Worm (Caenorhabditis elegans): ENCODE measurements around the gene atx-2.
A peak's percentile ranks its signal among the peaks of the same experiment; 100 is the strongest.
"Not testable (repeated sequence)": the region's sequence is repeated elsewhere in the genome, so short reads cannot be mapped to it uniquely, and the experiment has no call there.

The atx-2 gene

DNA sequence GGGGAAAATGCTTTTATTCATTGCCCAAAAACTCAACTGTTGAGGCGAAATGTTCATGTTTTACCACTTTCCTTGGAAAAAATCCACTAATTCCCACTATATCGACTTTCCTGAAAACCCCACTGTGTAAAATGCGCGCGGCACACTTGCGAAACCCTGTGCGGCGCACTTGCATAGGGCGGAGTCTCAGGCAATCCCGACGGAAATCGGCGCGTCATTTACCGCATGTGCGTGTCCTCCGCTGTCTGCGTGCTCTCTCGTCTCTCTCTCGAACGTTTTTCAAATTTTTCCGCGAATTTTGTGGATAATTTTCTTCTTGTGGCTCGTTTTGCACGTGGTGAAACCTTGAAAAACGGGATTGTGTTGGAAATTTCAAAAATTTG lies at the start of gene atx-2:
TSS of gene atx-2 (plus strand) at position 226 of the 383 bp plus-strand sequence.
- TF ChIP-seq dao-5 (tag; optimal IDR thresholded peaks at IDR 0.05) (peak; percentile 74), W03F9.2 (tag; optimal IDR thresholded peaks at IDR 0.05) (peak; percentile 84), him-1 (tag; optimal IDR thresholded peaks at IDR 0.05) (peak; percentile 35)

DNA sequence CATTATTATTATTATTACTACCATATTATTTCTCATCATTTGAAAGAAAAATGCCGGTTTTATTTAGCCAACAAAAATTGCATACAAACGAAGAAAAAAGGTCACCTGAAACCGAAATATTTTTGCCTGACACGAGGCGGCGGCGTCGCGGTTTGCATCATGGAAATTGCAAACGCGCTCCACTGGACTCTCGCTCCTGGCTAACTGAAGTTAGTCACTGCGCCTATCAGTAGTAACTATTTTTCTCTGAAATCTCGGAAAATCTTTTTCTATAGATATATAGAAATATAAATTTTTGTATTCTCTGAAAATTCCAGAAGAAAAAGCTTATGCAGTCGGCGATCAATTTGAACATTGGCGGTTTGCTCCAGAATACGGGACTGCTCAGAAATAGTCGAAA lies 45.4 kb upstream of the atx-2 start, which contains the start of gene ymel-1:
TSS of gene ymel-1 (plus strand) at position 318 of the 400 bp plus-strand sequence.
- TF ChIP-seq dao-5 (tag; optimal IDR thresholded peaks at IDR 0.05), result no peak
- no peak for TF ChIP-seq him-1 (tag; optimal IDR thresholded peaks at IDR 0.05)
- TF ChIP-seq W03F9.2 (tag; optimal IDR thresholded peaks at IDR 0.05), result no peak

DNA sequence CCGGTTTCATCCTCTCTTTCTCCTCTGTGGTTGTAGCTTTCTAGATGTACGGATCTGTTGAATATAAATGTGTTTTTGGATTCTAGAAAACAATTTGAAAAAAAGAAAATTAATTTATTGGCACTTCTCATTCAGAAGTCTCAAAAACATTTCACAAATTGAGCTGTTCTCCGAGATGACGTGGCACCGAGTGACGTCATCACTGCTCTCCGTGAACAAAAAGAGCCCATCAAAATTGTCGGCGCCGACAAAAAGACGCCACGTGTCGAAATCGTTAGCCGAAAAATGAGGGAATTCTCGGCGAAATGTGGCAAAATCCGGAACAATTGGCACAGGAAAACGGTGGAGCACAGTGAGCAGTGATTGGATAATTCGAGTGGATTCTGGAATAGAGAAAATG lies 39.5 kb upstream of the atx-2 start:
- TF ChIP-seq W03F9.2 (tag; optimal IDR thresholded peaks at IDR 0.05) (no peak), dao-5 (tag; optimal IDR thresholded peaks at IDR 0.05) (no peak), him-1 (tag; optimal IDR thresholded peaks at IDR 0.05) (no peak)

DNA sequence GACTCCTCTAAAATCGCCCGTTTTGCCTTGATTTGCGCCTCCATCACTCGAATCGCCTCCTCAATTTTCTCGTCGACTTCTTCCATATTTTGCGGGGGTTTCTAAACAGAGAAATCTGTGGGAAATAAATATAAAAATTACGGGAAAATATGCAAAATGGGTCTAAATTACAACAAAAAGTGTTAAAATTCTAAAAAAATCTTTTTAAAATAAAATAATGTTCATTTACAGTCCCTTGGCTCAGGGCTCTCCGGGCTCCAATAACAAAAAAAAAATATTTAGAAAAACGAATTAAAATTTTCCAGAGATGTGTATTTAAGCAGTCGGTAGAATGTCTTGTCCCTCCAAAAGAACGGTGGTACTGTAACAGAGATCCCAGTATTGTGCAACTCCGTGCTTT lies 37.3 kb upstream of the atx-2 start, which contains the start of gene M03C11.6:
TSS of gene M03C11.6 (minus strand) at position 101 of the 400 bp plus-strand sequence.
- no peak for TF ChIP-seq W03F9.2 (tag; optimal IDR thresholded peaks at IDR 0.05)
- TF ChIP-seq him-1 (tag; optimal IDR thresholded peaks at IDR 0.05), result no peak

DNA sequence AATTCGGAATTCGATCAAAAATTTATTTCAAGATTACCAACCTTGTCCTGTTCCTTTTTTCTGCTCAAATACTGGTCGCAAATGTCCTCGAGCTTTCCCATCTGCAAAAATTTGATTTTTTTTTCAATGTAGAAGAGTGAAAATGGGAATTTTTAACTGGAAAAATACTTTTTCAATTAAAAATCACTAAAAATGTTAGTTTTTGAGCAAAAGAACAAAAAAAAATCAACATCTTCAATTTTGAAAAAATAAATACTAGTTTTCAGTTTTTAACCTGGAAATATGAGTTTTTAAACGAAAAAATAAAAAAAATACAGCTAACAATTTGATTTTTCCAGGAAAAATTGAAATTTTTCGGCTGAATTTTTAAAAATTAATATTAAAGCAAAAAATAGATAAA lies 33.3 kb upstream of the atx-2 start, which contains the start of gene prp-3:
TSS of gene prp-3 (minus strand) at position 101 of the 400 bp plus-strand sequence.
- TF ChIP-seq him-1 (tag; optimal IDR thresholded peaks at IDR 0.05), result no peak
- TF ChIP-seq W03F9.2 (tag; optimal IDR thresholded peaks at IDR 0.05), result no peak
- no peak for TF ChIP-seq dao-5 (tag; optimal IDR thresholded peaks at IDR 0.05)

DNA sequence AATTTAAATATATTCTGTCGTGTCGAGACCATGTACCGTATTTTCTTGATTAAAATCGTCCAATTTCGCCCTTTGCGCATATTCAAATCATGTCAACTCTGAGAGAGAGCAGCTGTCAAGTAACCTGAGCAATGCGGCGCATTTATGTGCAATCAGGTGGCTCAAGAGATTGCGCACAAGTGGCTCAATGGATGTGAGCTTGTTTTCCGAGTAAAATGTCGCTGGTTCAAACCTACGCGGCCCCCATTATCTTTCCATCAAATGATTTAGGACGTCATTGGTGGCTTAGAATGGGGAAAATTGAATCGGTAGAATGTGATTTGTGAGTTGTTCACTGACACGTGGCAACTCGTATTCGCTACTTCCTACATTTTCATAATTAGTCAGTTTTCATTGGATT lies 29.1 kb upstream of the atx-2 start:
- TF ChIP-seq him-1 (tag; optimal IDR thresholded peaks at IDR 0.05), result peak; percentile 2
- TF ChIP-seq W03F9.2 (tag; optimal IDR thresholded peaks at IDR 0.05), result no peak

DNA sequence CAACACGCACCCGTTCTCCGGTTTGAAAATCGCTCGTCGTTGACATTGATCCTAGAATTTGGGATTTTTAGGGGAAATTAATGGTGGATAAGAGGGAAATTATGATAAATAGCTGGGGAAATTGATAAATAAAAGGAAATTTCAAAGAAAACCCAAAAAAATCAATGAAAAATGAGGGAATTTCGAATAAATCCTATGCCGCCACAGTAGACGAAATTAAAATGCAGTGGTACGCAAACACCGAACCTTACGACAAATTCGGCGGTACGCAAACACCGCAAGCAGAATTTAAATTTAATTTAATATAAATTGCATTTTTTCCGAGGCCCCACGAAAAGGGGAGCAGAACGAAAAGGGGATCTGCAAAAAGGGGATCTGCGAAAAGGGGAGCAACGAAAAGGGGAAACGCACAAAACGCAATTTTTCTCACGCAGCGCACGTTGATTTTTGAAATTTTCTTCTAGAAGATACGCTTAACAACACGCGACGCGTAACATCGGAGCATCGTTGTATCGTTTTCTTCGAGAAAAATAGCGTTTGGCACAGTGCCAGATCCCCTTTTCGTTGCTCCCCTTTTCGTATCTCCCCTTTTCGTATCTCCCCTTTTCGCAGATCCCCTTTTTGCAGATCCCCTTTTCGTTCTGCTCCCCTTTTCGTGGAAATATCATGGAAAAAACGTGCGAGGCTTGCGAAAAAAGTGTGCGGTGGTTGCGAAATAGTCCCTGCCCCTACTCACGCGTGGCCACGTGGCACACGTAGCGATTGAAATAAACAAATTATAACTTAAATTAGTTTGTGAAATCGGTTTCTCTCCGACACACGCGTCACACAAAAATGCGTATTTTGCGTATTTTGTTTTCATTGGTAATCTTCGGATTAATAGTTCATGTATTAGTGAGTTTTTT lies 25.0 kb upstream of the atx-2 start, which contains the start of the genes smrd-1 and enu-3.1:
TSS of gene smrd-1 (minus strand) at position 51 of the 905 bp plus-strand sequence.
TSS of gene enu-3.1 (plus strand) at position 339 of the 905 bp plus-strand sequence.
- TF ChIP-seq W03F9.2 (tag; optimal IDR thresholded peaks at IDR 0.05), result peak; percentile 15
- peak; percentile 6 for TF ChIP-seq him-1 (tag; optimal IDR thresholded peaks at IDR 0.05)

DNA sequence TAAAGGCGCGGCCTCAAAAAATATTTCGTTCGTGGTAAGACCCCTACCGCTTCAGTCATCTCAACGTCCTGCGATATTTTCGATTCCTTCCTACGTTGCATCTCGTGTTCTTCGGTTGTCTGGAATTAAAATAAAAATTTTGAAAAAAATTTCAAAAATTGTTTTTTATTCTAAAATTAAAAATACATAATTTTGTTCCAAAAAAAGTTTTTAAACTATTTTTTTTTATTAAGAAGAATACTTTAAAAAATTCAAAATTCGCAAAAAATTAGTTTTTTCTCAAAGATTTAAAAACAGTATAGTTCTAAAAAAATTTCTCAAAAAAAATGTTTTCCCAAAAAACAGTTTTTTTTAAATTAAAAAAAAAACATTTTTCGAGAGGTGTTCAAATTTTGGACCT lies 22.4 kb upstream of the atx-2 start, which contains the start of gene H04D03.6:
TSS of gene H04D03.6 (minus strand) at position 101 of the 400 bp plus-strand sequence.
- not testable (repeated sequence) for TF ChIP-seq him-1, W03F9.2, dao-5 (tag; optimal IDR thresholded peaks at IDR 0.05)

DNA sequence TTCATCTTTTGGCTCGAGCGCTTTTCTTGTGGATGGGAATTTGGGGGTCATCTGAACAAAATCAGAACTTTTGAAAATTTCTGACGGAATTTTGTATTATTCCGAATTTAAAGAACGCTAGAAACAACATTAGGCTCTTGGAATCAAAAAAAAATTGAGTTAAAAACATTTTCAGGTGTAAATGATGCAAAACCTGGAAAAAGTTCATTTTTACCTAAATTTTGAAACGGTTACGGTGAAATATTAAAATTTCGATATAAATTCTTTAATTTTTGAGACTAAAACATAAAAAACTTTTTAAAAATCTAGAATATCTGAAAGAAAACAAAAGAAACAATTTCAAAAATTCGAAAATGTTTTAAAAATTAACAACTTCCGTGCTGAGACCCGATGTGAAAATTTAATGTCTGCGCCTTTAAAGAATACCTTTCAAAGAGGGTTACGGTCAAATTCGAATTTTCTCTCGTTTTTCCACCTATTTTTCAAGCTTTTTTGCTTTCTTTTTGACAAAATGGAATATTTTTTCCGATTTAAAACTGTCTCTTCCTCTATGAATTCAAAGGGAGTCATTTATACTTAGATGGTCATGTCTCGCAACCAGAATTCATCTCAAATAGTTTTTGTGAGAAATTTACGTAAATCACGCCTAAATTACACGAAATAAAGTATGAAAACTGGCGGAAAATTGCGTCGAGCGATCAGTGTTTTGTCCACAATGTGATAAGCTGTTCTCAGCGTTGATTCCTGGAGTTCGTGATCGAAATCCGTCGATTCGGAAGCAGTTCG lies 18.6 kb upstream of the atx-2 start, which contains the start of the genes H04D03.2 and ecps-2:
TSS of gene H04D03.2 (minus strand) at position 51 of the 786 bp plus-strand sequence.
TSS of gene ecps-2 (plus strand) at position 736 of the 786 bp plus-strand sequence.
- TF ChIP-seq dao-5 (tag; optimal IDR thresholded peaks at IDR 0.05), result no peak
- TF ChIP-seq him-1 (tag; optimal IDR thresholded peaks at IDR 0.05), result no peak
- TF ChIP-seq W03F9.2 (tag; optimal IDR thresholded peaks at IDR 0.05), result no peak

DNA sequence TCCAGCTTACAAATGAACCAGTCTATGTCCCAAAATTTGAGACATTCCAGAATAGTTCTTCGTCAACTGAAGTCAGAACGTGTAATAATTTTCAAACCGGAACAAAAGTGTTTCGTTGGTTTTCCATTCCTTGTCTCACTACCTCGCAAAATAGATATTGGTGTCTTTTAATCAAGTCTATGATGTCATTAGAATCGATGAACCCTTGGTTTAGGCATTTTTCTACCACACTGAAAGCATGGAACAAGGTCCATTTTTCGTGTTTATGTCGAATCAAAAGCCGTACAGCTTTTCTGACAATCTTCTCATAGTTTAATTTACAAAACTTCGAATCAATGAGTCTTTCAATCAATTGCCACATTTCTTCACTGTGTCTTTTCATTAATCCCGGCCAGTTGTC lies 14.5 kb upstream of the atx-2 start, which contains the start of gene H04D03.7:
TSS of gene H04D03.7 (minus strand) at position 101 of the 400 bp plus-strand sequence.
- no peak for TF ChIP-seq dao-5 (tag; optimal IDR thresholded peaks at IDR 0.05)
- no peak for TF ChIP-seq W03F9.2 (tag; optimal IDR thresholded peaks at IDR 0.05)
- TF ChIP-seq him-1 (tag; optimal IDR thresholded peaks at IDR 0.05), result no peak

DNA sequence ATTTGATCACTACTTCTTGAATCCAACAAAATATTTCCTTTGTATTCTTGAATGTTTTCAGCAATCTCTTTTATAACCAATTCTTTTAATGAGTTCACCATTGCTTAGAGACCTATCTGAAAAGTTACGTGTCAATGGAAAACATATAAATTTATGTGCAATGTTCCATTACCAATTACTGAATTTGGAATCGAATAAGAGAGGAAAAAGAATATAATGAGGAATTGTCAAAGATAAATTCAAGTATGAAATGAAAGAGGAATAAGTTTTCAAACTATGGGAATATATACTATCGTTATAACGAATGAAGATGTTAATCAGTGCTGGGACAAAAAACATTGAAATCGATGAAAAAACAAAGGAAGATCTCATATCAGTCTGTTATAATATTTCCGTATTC lies 10.2 kb upstream of the atx-2 start, which contains the start of gene H04D03.4:
TSS of gene H04D03.4 (minus strand) at position 101 of the 400 bp plus-strand sequence.
- TF ChIP-seq him-1 (tag; optimal IDR thresholded peaks at IDR 0.05), result no peak
- no peak for TF ChIP-seq dao-5 (tag; optimal IDR thresholded peaks at IDR 0.05)
- no peak for TF ChIP-seq W03F9.2 (tag; optimal IDR thresholded peaks at IDR 0.05)

DNA sequence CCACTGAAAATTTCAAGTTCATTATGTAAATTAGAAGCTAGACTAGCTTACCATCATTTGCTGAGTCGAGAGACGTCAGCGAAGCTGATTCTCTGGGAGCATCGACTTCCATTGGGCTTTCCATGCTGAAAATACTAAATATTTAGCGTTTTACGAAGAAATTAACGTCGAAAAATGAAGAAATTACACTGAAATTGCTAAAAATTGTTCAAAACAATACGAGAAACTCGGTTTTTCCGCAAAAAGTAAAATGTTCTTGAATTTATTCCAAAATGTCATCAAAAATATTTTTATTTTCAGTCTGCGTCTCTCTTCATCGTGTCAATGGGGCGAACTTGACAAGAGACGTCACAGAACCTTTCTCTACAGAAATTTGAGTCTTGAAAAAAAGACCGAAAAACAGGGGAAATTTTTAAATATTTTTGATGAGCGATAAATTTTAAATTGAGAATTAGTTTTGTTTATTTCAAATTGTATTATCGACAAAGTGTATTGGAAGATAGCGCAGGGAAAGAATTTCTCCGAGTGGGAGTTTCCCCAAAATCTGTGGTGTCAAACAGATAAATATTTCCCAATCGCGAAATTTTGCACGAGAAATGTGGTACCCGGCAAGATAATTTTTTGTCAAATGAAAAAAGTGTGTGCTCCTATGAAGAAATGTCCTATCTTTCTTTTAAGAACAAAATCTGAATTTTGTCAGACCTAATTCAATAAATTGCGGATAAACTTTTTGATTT lies 594 bp upstream of the atx-2 start, which contains the start of gene ecps-1:
TSS of gene ecps-1 (minus strand) at position 125 of the 737 bp plus-strand sequence.
- TF ChIP-seq him-1 (tag; optimal IDR thresholded peaks at IDR 0.05) (peak; percentile 5), dao-5 (tag; optimal IDR thresholded peaks at IDR 0.05) (no peak), W03F9.2 (tag; optimal IDR thresholded peaks at IDR 0.05) (peak; percentile 94)

Data from whole organism, L4/young adult.